Fruit fly (Drosophila melanogaster) whole organism, adult: Measurements from ENCODE around the gene Nrx-1.
A peak's percentile ranks its signal among the peaks of the same experiment; 100 is the strongest.

Experiments used
- CG11617 ChIP-seq: fragments of 200-800 bp; sonication (Bioruptor generic); optimal IDR thresholded peaks from 2 replicates; lab custom pipeline; 2017; ENCODE audit warnings: mild to moderate bottlenecking, missing biosample characterization, missing genetic modification reagents, missing genetic modification characterization
- CG12768 ChIP-seq: fragments of 200-800 bp; sonication (Bioruptor generic); optimal IDR thresholded peaks from 2 replicates; lab custom pipeline; 2017; ENCODE audit warnings: missing biosample characterization, missing genetic modification characterization, mild to moderate bottlenecking, moderate library complexity, missing genetic modification reagents
- CG14711 ChIP-seq: fragments of 200-800 bp; sonication (Bioruptor generic); optimal IDR thresholded peaks from 2 replicates; lab custom pipeline; 2018; ENCODE audit warnings: missing biosample characterization, mild to moderate bottlenecking, missing genetic modification characterization, moderate library complexity
- CG1620 ChIP-seq: fragments of 200-800 bp; sonication (Bioruptor generic); optimal IDR thresholded peaks from 2 replicates; lab custom pipeline; 2016; ENCODE audit warnings: missing biosample characterization, missing genetic modification characterization
- CG33017 ChIP-seq: fragments of 200-800 bp; sonication (Bioruptor generic); optimal IDR thresholded peaks from 2 replicates; lab custom pipeline; 2018; ENCODE audit warnings: missing biosample characterization, mild to moderate bottlenecking, missing genetic modification characterization, moderate library complexity
- CG5204 ChIP-seq: fragments of 200-800 bp; sonication (Bioruptor generic); optimal IDR thresholded peaks from 2 replicates; lab custom pipeline; 2016; ENCODE audit warnings: missing biosample characterization, missing genetic modification characterization
- CG7045 ChIP-seq: fragments of 200-800 bp; sonication (Bioruptor generic); optimal IDR thresholded peaks from 2 replicates; lab custom pipeline; 2017; ENCODE audit warnings: missing biosample characterization, mild to moderate bottlenecking, missing genetic modification characterization
- CG7101 ChIP-seq: fragments of 200-800 bp; sonication (Bioruptor generic); optimal IDR thresholded peaks from 2 replicates; lab custom pipeline; 2018; ENCODE audit warnings: missing biosample characterization, mild to moderate bottlenecking, missing genetic modification characterization, moderate library complexity
- Clk ChIP-seq: fragments of 200-800 bp; sonication (Bioruptor generic); optimal IDR thresholded peaks from 2 replicates; lab custom pipeline; 2017; ENCODE audit warnings: missing biosample characterization, missing genetic modification characterization
- Crg-1 ChIP-seq: fragments of 200-800 bp; sonication (Bioruptor generic); optimal IDR thresholded peaks from 2 replicates; lab custom pipeline; 2016; ENCODE audit warnings: missing biosample characterization, missing genetic modification characterization
- Hr96 ChIP-seq: fragments of 200-800 bp; sonication (Bioruptor generic); optimal IDR thresholded peaks from 2 replicates; lab custom pipeline; 2016; ENCODE audit warnings: missing biosample characterization, missing genetic modification characterization
- Mnt ChIP-seq: fragments of 200-800 bp; sonication (Bioruptor generic); optimal IDR thresholded peaks from 2 replicates; lab custom pipeline; 2016; ENCODE audit warnings: missing biosample characterization, mild to moderate bottlenecking, missing genetic modification characterization
- bab1 ChIP-seq: fragments of 200-800 bp; sonication (Bioruptor generic); optimal IDR thresholded peaks from 3 replicates; lab custom pipeline; 2019; ENCODE audit warnings: missing biosample characterization, mild to moderate bottlenecking, missing genetic modification characterization, moderate library complexity
- cic ChIP-seq: fragments of 200-800 bp; sonication (Bioruptor generic); optimal IDR thresholded peaks from 2 replicates; lab custom pipeline; 2017; ENCODE audit warnings: missing biosample characterization, mild to moderate bottlenecking, missing genetic modification characterization, moderate library complexity
- cnc ChIP-seq, 2 experiments: fragments of >200 bp; optimal IDR thresholded peaks; 2 replicates each; lab custom pipeline; 2017
- kay ChIP-seq: fragments of 200-800 bp; sonication (Bioruptor generic); peaks from one replicate; lab custom pipeline; 2016; ENCODE audit warnings: missing biosample characterization, missing genetic modification characterization, borderline replicate concordance
- ovo ChIP-seq: fragments of 200-800 bp; sonication (Bioruptor generic); optimal IDR thresholded peaks from 2 replicates; lab custom pipeline; 2016; ENCODE audit warnings: missing biosample characterization, missing genetic modification characterization
- pad ChIP-seq: fragments of 200-800 bp; sonication (Bioruptor generic); optimal IDR thresholded peaks from 3 replicates; lab custom pipeline; 2017; ENCODE audit warnings: missing biosample characterization, missing genetic modification characterization, mild to moderate bottlenecking, moderate library complexity, missing genetic modification reagents
- tj ChIP-seq: fragments of 200-800 bp; sonication (Bioruptor generic); optimal IDR thresholded peaks from 3 replicates; lab custom pipeline; 2017; ENCODE audit warnings: missing biosample characterization, mild to moderate bottlenecking, missing genetic modification characterization, moderate library complexity

Gene Nrx-1

DNA sequence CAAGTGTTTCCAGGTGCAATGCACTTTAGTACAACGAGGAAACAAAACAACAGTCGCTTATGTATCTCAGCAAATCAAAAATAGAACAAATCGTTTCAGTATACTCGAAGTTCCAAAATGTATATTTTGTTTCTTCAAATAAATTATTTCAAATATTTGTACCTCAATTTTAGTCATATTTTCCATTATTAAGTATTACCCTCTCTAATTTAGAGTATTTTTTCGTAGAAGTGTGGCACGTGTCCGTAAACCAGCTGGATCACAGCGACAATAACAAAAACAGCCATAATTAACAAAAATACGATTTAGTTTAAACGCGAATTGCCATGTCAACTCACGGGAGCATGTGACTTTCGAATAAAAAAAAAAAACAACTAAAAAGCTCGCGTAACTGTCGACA, 50.4 kb downstream of the Nrx-1 start:
- TF ChIP-seq bab1 (GFP tag; lab: Kevin White, UChicago) (no peak), kay (peak; percentile 95)

- no peak for TF ChIP-seq bab1 (GFP tag; lab: Kevin White, UChicago)
- TF ChIP-seq Mnt (GFP tag; lab: Kevin White, UChicago) = no peak
- TF ChIP-seq CG12768 (GFP tag; lab: Kevin White, UChicago) = no peak
- TF ChIP-seq Crg-1 (GFP tag; lab: Kevin White, UChicago) = no peak
- no peak for TF ChIP-seq cic (GFP tag; lab: Kevin White, UChicago)
Measured at dm6 chr3R:22520481-22520880, 52.2 kb downstream of the Nrx-1 start.

dm6 chr3R:22522042-22522441, 53.7 kb downstream of the Nrx-1 start:
- TF ChIP-seq tj (GFP tag; lab: Kevin White, UChicago) (no peak), CG5204 (GFP tag; lab: Kevin White, UChicago) (no peak), Clk (GFP tag; lab: Kevin White, UChicago) (no peak), Mnt (GFP tag; lab: Kevin White, UChicago) (no peak), kay (no peak), CG11617 (GFP tag; lab: Kevin White, UChicago) (no peak), CG7101 (no peak), pad (GFP tag; lab: Kevin White, UChicago) (no peak), CG7045 (GFP tag; lab: Kevin White, UChicago) (no peak), CG14711 (tag; lab: Kevin White, UChicago) (no peak), Crg-1 (GFP tag; lab: Kevin White, UChicago) (no peak), Hr96 (GFP tag; lab: Kevin White, UChicago) (no peak), ovo (GFP tag; lab: Kevin White, UChicago) (no peak)

dm6 chr3R:22522859-22523258, 54.5 kb downstream of the Nrx-1 start:
- peak; percentile 23 for TF ChIP-seq cic (GFP tag; lab: Kevin White, UChicago)
- TF ChIP-seq CG5204 (GFP tag; lab: Kevin White, UChicago) = peak; percentile 35
- no peak for TF ChIP-seq CG1620 (GFP tag; lab: Kevin White, UChicago)

dm6 chr3R:22524344-22525072, 56.2 kb downstream of the Nrx-1 start:
- TF ChIP-seq tj (GFP tag; lab: Kevin White, UChicago) = no peak
- TF ChIP-seq ovo (GFP tag; lab: Kevin White, UChicago) = peak; percentile 13

- TF ChIP-seq CG11617 (GFP tag; lab: Kevin White, UChicago) (no peak), Crg-1 (GFP tag; lab: Kevin White, UChicago) (no peak), CG1620 (GFP tag; lab: Kevin White, UChicago) (no peak), tj (GFP tag; lab: Kevin White, UChicago) (no peak), CG7045 (GFP tag; lab: Kevin White, UChicago) (no peak), kay (no peak), CG14711 (tag; lab: Kevin White, UChicago) (no peak), ovo (GFP tag; lab: Kevin White, UChicago) (no peak), CG12768 (GFP tag; lab: Kevin White, UChicago) (no peak), Clk (GFP tag; lab: Kevin White, UChicago) (no peak), cic (GFP tag; lab: Kevin White, UChicago) (no peak), cnc (optimal IDR thresholded peaks at IDR 0.05; lab: Kevin White, UChicago) (no peak), pad (GFP tag; lab: Kevin White, UChicago) (no peak), Mnt (GFP tag; lab: Kevin White, UChicago) (no peak), CG5204 (GFP tag; lab: Kevin White, UChicago) (no peak), Hr96 (GFP tag; lab: Kevin White, UChicago) (no peak), CG7101 (no peak), CG33017 (tag; lab: Kevin White, UChicago) (no peak), bab1 (GFP tag; lab: Kevin White, UChicago) (no peak)
Measured at dm6 chr3R:22525073-22525413, 56.7 kb downstream of the Nrx-1 start.

DNA sequence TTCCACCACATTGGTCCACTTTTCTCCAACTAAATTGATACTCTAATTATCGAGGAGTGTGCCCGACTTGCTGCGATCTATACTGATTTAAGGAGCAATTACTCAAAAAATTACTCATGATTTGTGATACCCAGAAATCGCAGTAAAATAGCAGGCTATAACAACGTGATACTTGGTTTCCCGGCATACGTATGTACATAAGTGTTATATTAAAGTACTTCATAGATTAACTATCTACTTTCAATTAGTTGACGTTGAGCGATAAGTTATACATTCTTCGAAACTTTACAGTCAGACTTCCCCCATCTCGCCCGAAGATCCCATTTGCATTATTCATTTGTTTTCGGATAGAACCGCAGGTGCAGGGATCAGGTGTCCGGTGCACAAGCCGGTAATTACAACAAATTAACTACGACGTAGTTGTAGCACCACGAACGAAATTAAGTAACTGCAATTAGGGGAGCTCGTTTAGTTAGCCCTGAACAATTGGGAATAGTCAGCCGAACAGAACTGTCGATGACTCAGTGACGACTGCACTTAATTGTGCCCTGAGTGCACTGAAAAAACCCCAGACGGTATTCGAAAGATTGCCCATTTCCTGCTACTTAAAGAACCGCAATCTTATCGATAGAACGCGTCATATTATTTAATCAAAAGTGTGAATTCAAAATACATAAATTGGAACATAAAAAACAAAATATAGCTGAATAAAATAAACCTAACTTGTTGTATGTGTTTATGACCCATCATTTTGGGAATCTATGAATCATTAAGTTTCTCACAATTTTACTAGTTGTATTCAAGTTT, 57.4 kb downstream of the Nrx-1 start:
- TF ChIP-seq kay (peak; percentile 92), cnc (optimal IDR thresholded peaks at IDR 0.05; lab: Kevin White, UChicago) (no peak), CG11617 (GFP tag; lab: Kevin White, UChicago) (peak; percentile 5), cic (GFP tag; lab: Kevin White, UChicago) (peak; percentile 62), CG1620 (GFP tag; lab: Kevin White, UChicago) (no peak), CG5204 (GFP tag; lab: Kevin White, UChicago) (peak; percentile 33), CG12768 (GFP tag; lab: Kevin White, UChicago) (peak; percentile 22)
